Worm (Caenorhabditis elegans) whole organism, L4 larva: ENCODE results near the gene nhr-238.

Experiments
- D1046.2 ChIP-seq: fragments of 200-800 bp; sonication (Bioruptor generic); IDR thresholded peaks from 2 replicates; pipeline ENCODE4 v1.3.6; 2022; ENCODE audit warnings: missing genetic modification characterization, missing compliant biosample characterization
- F26F4.8 ChIP-seq: fragments of 200-800 bp; sonication (Bioruptor generic); conservative IDR thresholded peaks from 2 replicates; pipeline ENCODE4 v1.3.6; 2022; ENCODE audit warnings: missing genetic modification characterization, missing compliant biosample characterization
- F37D6.2 ChIP-seq: sonication (generic microtip); optimal IDR thresholded peaks from 2 replicates; lab custom pipeline; 2016; ENCODE audit warnings: mild to moderate bottlenecking, missing genetic modification characterization, missing compliant biosample characterization
- R02D3.7 ChIP-seq: fragments of 150-350 bp; sonication (generic microtip); optimal IDR thresholded peaks from 3 replicates; lab custom pipeline; 2014; ENCODE audit warnings: missing biosample characterization, missing genetic modification characterization
- T26A8.4 ChIP-seq: fragments of 200-800 bp; sonication (Bioruptor generic); IDR thresholded peaks from 2 replicates; pipeline ENCODE4 v1.3.6; 2022; ENCODE audit warnings: missing genetic modification characterization, missing compliant biosample characterization
- Y5F2A.4 ChIP-seq: fragments of 200-800 bp; sonication (Bioruptor generic); optimal IDR thresholded peaks from 2 replicates; lab custom pipeline; 2018; ENCODE audit warnings: mild to moderate bottlenecking, missing genetic modification characterization, missing compliant biosample characterization
- Y75B8A.6 ChIP-seq: fragments of 200-800 bp; sonication (Bioruptor generic); IDR thresholded peaks from 2 replicates; pipeline ENCODE4 v1.3.6; 2022; ENCODE audit warnings: missing genetic modification reagents, missing genetic modification characterization, missing compliant biosample characterization
- ZK546.5 ChIP-seq, 2 experiments: sonication (generic microtip); optimal IDR thresholded peaks; 2 replicates each; lab custom pipeline; 2017; ENCODE audit warnings: missing biosample characterization in 2 of 2, missing genetic modification characterization in 2 of 2
- aha-1 ChIP-seq: fragments of 150-350 bp; peaks from one replicate; lab custom pipeline; 2014; ENCODE audit warnings: missing biosample characterization, missing genetic modification characterization
- ama-1 ChIP-seq: fragments of 150-350 bp; optimal IDR thresholded peaks from 2 replicates; lab custom pipeline; 2014; ENCODE audit warnings: inconsistent platforms, mixed read lengths
- attf-4 ChIP-seq: sonication (generic microtip); optimal IDR thresholded peaks from 3 replicates; lab custom pipeline; 2017; ENCODE audit warnings: missing biosample characterization, missing genetic modification characterization
- ceh-28 ChIP-seq: fragments of 150-350 bp; optimal IDR thresholded peaks from 2 replicates; lab custom pipeline; 2014; ENCODE audit warnings: missing biosample characterization, missing genetic modification reagents, missing genetic modification characterization
- ceh-44 ChIP-seq: fragments of 200-800 bp; sonication (Bioruptor generic); IDR thresholded peaks from 2 replicates; pipeline ENCODE4 v1.3.6; 2022; ENCODE audit warnings: missing genetic modification reagents, missing genetic modification characterization, missing compliant biosample characterization
- ctbp-1 ChIP-seq: fragments of 200-800 bp; sonication (Bioruptor generic); IDR thresholded peaks from 2 replicates; pipeline ENCODE4 v1.3.6; 2022; ENCODE audit warnings: missing genetic modification reagents, missing genetic modification characterization, missing compliant biosample characterization
- daf-16 ChIP-seq, 3 experiments: sonication (generic microtip); optimal IDR thresholded peaks; 2 replicates each; lab custom pipeline; 2016 to 2017; ENCODE audit warnings: missing genetic modification characterization in 3 of 3, missing genetic modification reagents in 3 of 3, mild to moderate bottlenecking in 2 of 3, missing compliant biosample characterization in 2 of 3, missing biosample characterization in 1 of 3, moderate library complexity in 1 of 3
- daf-19 ChIP-seq: fragments of 200-800 bp; sonication (Bioruptor generic); conservative IDR thresholded peaks from 2 replicates; pipeline ENCODE4 v1.3.6; 2022; ENCODE audit warnings: missing genetic modification characterization, missing compliant biosample characterization
- dmd-8 ChIP-seq: fragments of 200-800 bp; sonication (Bioruptor generic); IDR thresholded peaks from 2 replicates; pipeline ENCODE4 v1.3.6; 2022; ENCODE audit warnings: missing genetic modification characterization, missing compliant biosample characterization
- dpl-1 ChIP-seq: fragments of 150-350 bp; optimal IDR thresholded peaks from 2 replicates; lab custom pipeline; 2014; ENCODE audit warnings: missing biosample characterization, missing genetic modification reagents, missing genetic modification characterization
- dve-1 ChIP-seq: sonication (generic microtip); optimal IDR thresholded peaks from 2 replicates; lab custom pipeline; 2017; ENCODE audit warnings: antibody characterized with exemption, mild to moderate bottlenecking, missing genetic modification characterization, missing compliant biosample characterization; ENCODE audit not compliant: insufficient read depth
- egl-43 ChIP-seq: fragments of 200-800 bp; sonication (Bioruptor generic); IDR thresholded peaks from 2 replicates; pipeline ENCODE4 v1.3.6; 2022; ENCODE audit warnings: missing genetic modification reagents, missing genetic modification characterization, missing compliant biosample characterization
- fkh-10 ChIP-seq: fragments of 150-350 bp; optimal IDR thresholded peaks from 2 replicates; lab custom pipeline; 2014; ENCODE audit warnings: missing biosample characterization, missing genetic modification reagents, missing genetic modification characterization
- gei-8 ChIP-seq: fragments of 200-800 bp; sonication (Bioruptor generic); optimal IDR thresholded peaks from 2 replicates; lab custom pipeline; 2018; ENCODE audit warnings: mild to moderate bottlenecking, missing genetic modification characterization, missing compliant biosample characterization
- hif-1 ChIP-seq, 2 experiments: sonication (generic microtip); optimal IDR thresholded peaks; 2 replicates each; lab custom pipeline; 2016 to 2017; ENCODE audit warnings: missing compliant biosample characterization in 2 of 2, missing genetic modification characterization in 2 of 2, missing genetic modification reagents in 2 of 2, missing genotype in 2 of 2, mild to moderate bottlenecking in 1 of 2
- hlh-11 ChIP-seq: fragments of 200-800 bp; sonication (Bioruptor generic); optimal IDR thresholded peaks from 2 replicates; lab custom pipeline; 2018; ENCODE audit warnings: mild to moderate bottlenecking, missing genetic modification characterization, missing compliant biosample characterization
- hlh-30 ChIP-seq: sonication (generic microtip); optimal IDR thresholded peaks from 2 replicates; lab custom pipeline; 2017; ENCODE audit warnings: antibody characterized with exemption, mild to moderate bottlenecking, missing genetic modification characterization, missing compliant biosample characterization; ENCODE audit not compliant: insufficient read depth
- jun-1 ChIP-seq: fragments of 150-350 bp; optimal IDR thresholded peaks from 2 replicates; lab custom pipeline; 2014; ENCODE audit warnings: missing biosample characterization, missing genetic modification reagents, missing genetic modification characterization
- lin-1 ChIP-seq: fragments of 200-800 bp; sonication (Bioruptor generic); IDR thresholded peaks from 2 replicates; pipeline ENCODE4 v1.3.6; 2022; ENCODE audit warnings: missing genetic modification reagents, missing genetic modification characterization, missing compliant biosample characterization
- lin-13 ChIP-seq: fragments of 150-350 bp; optimal IDR thresholded peaks from 2 replicates; lab custom pipeline; 2014; ENCODE audit warnings: missing biosample characterization, missing genetic modification reagents, missing genetic modification characterization
- lin-29 ChIP-seq: fragments of 200-800 bp; sonication (Bioruptor generic); IDR thresholded peaks from 2 replicates; pipeline ENCODE4 v1.3.6; 2022; ENCODE audit warnings: missing genetic modification reagents, missing genetic modification characterization, missing compliant biosample characterization
- madf-5 ChIP-seq, 2 experiments: fragments of 200-800 bp; sonication (Bioruptor generic); IDR thresholded peaks; 2 replicates each; pipeline ENCODE4 v1.3.6; 2022; ENCODE audit warnings: missing compliant biosample characterization in 2 of 2, missing genetic modification characterization in 2 of 2
- mdl-1 ChIP-seq, 2 experiments: fragments of 150-350 bp in 1 of 2; sonication (generic microtip) in 1 of 2; optimal IDR thresholded peaks; 2 replicates each; lab custom pipeline; 2014 to 2017; ENCODE audit warnings: missing biosample characterization in 2 of 2, missing genetic modification characterization in 2 of 2
- mep-1 ChIP-seq: fragments of 150-350 bp; sonication (generic microtip); optimal IDR thresholded peaks from 3 replicates; lab custom pipeline; 2014; ENCODE audit warnings: missing biosample characterization, missing genetic modification characterization
- mes-2 ChIP-seq: sonication (generic microtip); optimal IDR thresholded peaks from 2 replicates; lab custom pipeline; 2016; ENCODE audit warnings: missing genotype, mild to moderate bottlenecking, missing genetic modification characterization, missing compliant biosample characterization; ENCODE audit not compliant: poor library complexity, severe bottlenecking
- mxl-2 ChIP-seq: fragments of 200-800 bp; sonication (Bioruptor generic); conservative IDR thresholded peaks from 2 replicates; pipeline ENCODE4 v1.3.6; 2022; ENCODE audit warnings: missing genetic modification reagents, missing genetic modification characterization, missing compliant biosample characterization
- nhr-10 ChIP-seq: fragments of 150-350 bp; optimal IDR thresholded peaks from 2 replicates; lab custom pipeline; 2014; ENCODE audit warnings: missing biosample characterization, missing genetic modification characterization
- nhr-111 ChIP-seq: fragments of 200-800 bp; sonication (Bioruptor generic); optimal IDR thresholded peaks from 2 replicates; lab custom pipeline; 2018; ENCODE audit warnings: mild to moderate bottlenecking, missing genetic modification characterization, missing compliant biosample characterization
- nhr-28 ChIP-seq: fragments of 150-350 bp; optimal IDR thresholded peaks from 2 replicates; lab custom pipeline; 2014; ENCODE audit warnings: missing biosample characterization, missing genetic modification characterization
- nhr-42 ChIP-seq: fragments of 200-800 bp; sonication (Bioruptor generic); IDR thresholded peaks from 2 replicates; pipeline ENCODE4 v1.3.6; 2022; ENCODE audit warnings: missing genetic modification characterization, missing compliant biosample characterization
- nhr-6 ChIP-seq: fragments of 150-350 bp; optimal IDR thresholded peaks from 2 replicates; lab custom pipeline; 2014; ENCODE audit warnings: missing biosample characterization, missing genetic modification characterization
- nhr-77 ChIP-seq: fragments of 150-350 bp; optimal IDR thresholded peaks from 2 replicates; lab custom pipeline; 2014; ENCODE audit warnings: missing biosample characterization, missing genetic modification characterization
- spr-3 ChIP-seq: fragments of 200-800 bp; sonication (Bioruptor generic); optimal IDR thresholded peaks from 2 replicates; lab custom pipeline; 2018; ENCODE audit warnings: mild to moderate bottlenecking, missing genetic modification characterization, missing compliant biosample characterization
- tra-1 ChIP-seq: fragments of 200-800 bp; sonication (Bioruptor generic); IDR thresholded peaks from 2 replicates; pipeline ENCODE4 v1.3.6; 2022; ENCODE audit warnings: missing genetic modification reagents, missing genetic modification characterization, missing compliant biosample characterization
- unc-39 ChIP-seq: sonication (generic microtip); optimal IDR thresholded peaks from 2 replicates; lab custom pipeline; 2017; ENCODE audit warnings: missing biosample characterization, missing genetic modification characterization
- zip-11 ChIP-seq: fragments of 200-800 bp; sonication (Bioruptor generic); IDR thresholded peaks from 2 replicates; pipeline ENCODE4 v1.3.6; 2022; ENCODE audit warnings: missing genetic modification characterization, missing compliant biosample characterization
- ztf-11 ChIP-seq: fragments of 150-350 bp; optimal IDR thresholded peaks from 2 replicates; lab custom pipeline; 2014; ENCODE audit warnings: missing biosample characterization, missing genetic modification characterization
- ztf-7 ChIP-seq: fragments of 150-350 bp; optimal IDR thresholded peaks from 2 replicates; lab custom pipeline; 2014; ENCODE audit warnings: missing biosample characterization, missing genetic modification characterization

The nhr-238 gene

ce11 chrV:1629329-1629728 is at the start of gene nhr-238:
Gene nhr-238, minus strand, starts transcription at chrV:1629432.
- TF ChIP-seq egl-43 (GFP tag; lab: Robert Waterston, UW), result no peak
- TF ChIP-seq ctbp-1 (GFP tag; lab: Robert Waterston, UW), result no peak
- TF ChIP-seq lin-29 (GFP tag; lab: Robert Waterston, UW), result no peak
- no peak for TF ChIP-seq F37D6.2 (tag; lab: Kevin White, UChicago)
- TF ChIP-seq jun-1 (tag; lab: Kevin White, UChicago), result no peak
- no peak for TF ChIP-seq R02D3.7 (tag; lab: Kevin White, UChicago)
- TF ChIP-seq ama-1 (lab: Kevin White, UChicago), result no peak
- TF ChIP-seq gei-8 (GFP tag; lab: Kevin White, UChicago), result no peak
- TF ChIP-seq Y5F2A.4 (GFP tag; lab: Kevin White, UChicago), result no peak
- no peak for TF ChIP-seq dmd-8
- no peak for TF ChIP-seq daf-16 (GFP tag; optimal IDR thresholded peaks at IDR 0.05; lab: Kevin White, UChicago)
- TF ChIP-seq daf-16 (tag; optimal IDR thresholded peaks at IDR 0.05; lab: Kevin White, UChicago), result peak; percentile 17
- TF ChIP-seq spr-3, result no peak
- TF ChIP-seq nhr-77, result peak; percentile 99
- no peak for TF ChIP-seq hlh-11
- TF ChIP-seq dve-1, result peak; percentile 44
- peak; percentile 100 for TF ChIP-seq nhr-28 (tag; lab: Kevin White, UChicago)
- TF ChIP-seq unc-39 (tag; lab: Kevin White, UChicago), result no peak
- no peak for TF ChIP-seq nhr-111 (GFP tag; lab: Kevin White, UChicago)
- no peak for TF ChIP-seq dpl-1 (GFP tag; lab: Kevin White, UChicago)
- TF ChIP-seq hlh-30 (tag; lab: Kevin White, UChicago), result no peak
- peak; percentile 85 for TF ChIP-seq nhr-42 (GFP tag; lab: Robert Waterston, UW)
- no peak for TF ChIP-seq tra-1 (GFP tag; lab: Robert Waterston, UW)
- no peak for TF ChIP-seq D1046.2
- TF ChIP-seq mdl-1 (tag; optimal IDR thresholded peaks at IDR 0.05; lab: Kevin White, UChicago), result no peak
- peak; percentile 75 for TF ChIP-seq ztf-7 (tag; lab: Kevin White, UChicago)
- no peak for TF ChIP-seq madf-5 (GFP tag; IDR thresholded peaks at IDR 0.05; lab: Robert Waterston, UW)
- no peak for TF ChIP-seq mes-2 (tag; lab: Kevin White, UChicago)
- no peak for TF ChIP-seq aha-1 (tag; lab: Kevin White, UChicago)
- no peak for TF ChIP-seq ztf-11 (tag; lab: Kevin White, UChicago)
- TF ChIP-seq zip-11 (GFP tag; lab: Robert Waterston, UW), result no peak
- TF ChIP-seq daf-19 (GFP tag; lab: Robert Waterston, UW), result no peak
- no peak for TF ChIP-seq F26F4.8 (GFP tag; lab: Robert Waterston, UW)
- no peak for TF ChIP-seq lin-1 (GFP tag; lab: Robert Waterston, UW)
- no peak for TF ChIP-seq Y75B8A.6 (GFP tag; lab: Robert Waterston, UW)
- no peak for TF ChIP-seq nhr-6 (tag; lab: Kevin White, UChicago)
- TF ChIP-seq mxl-2 (GFP tag; lab: Robert Waterston, UW), result no peak

- no peak for TF ChIP-seq hlh-11
- TF ChIP-seq attf-4 (tag; lab: Kevin White, UChicago), result no peak
- no peak for TF ChIP-seq gei-8 (GFP tag; lab: Kevin White, UChicago)
- TF ChIP-seq nhr-10 (tag; lab: Kevin White, UChicago), result no peak
- TF ChIP-seq ceh-28 (tag; lab: Kevin White, UChicago), result no peak
- no peak for TF ChIP-seq mep-1 (tag; lab: Kevin White, UChicago)
- TF ChIP-seq lin-13, result no peak
- TF ChIP-seq nhr-6 (tag; lab: Kevin White, UChicago), result no peak
- TF ChIP-seq T26A8.4 (GFP tag; lab: Robert Waterston, UW), result no peak
- no peak for TF ChIP-seq ceh-44
- TF ChIP-seq ZK546.5 (tag; optimal IDR thresholded peaks at IDR 0.05; lab: Kevin White, UChicago), result no peak
- TF ChIP-seq hif-1 (tag; optimal IDR thresholded peaks at IDR 0.05; lab: Kevin White, UChicago), result no peak
- no peak for TF ChIP-seq fkh-10
These were observed 49.0 kb upstream of the nhr-238 start, which contains the start of gene srw-98 for ce11 chrV:1678228-1678627. Gene srw-98, minus strand, starts transcription at chrV:1678328.
